Fruit fly (Drosophila melanogaster) whole organism, embryonic: ENCODE results near the gene Awh.

Experiments used
- Atf6 ChIP-seq: fragments of 200-800 bp; sonication (Bioruptor generic); IDR thresholded peaks from 2 replicates; pipeline ENCODE4 v1.3.6; 2022; ENCODE audit warnings: missing biosample characterization, missing genetic modification characterization
- B-H1 ChIP-seq: fragments of 200-800 bp; sonication (Bioruptor generic); IDR thresholded peaks from 3 replicates; pipeline ENCODE4 v1.3.6; 2022; ENCODE audit warnings: missing biosample characterization, missing genetic modification characterization
- BtbVII ChIP-seq: fragments of 200-800 bp; sonication (Bioruptor generic); optimal IDR thresholded peaks from 3 replicates; lab custom pipeline; 2017; ENCODE audit warnings: missing biosample characterization, mild to moderate bottlenecking, missing genetic modification characterization
- CG10431 ChIP-seq: fragments of 200-800 bp; sonication (Bioruptor generic); optimal IDR thresholded peaks from 3 replicates; lab custom pipeline; 2018; ENCODE audit warnings: missing biosample characterization, mild to moderate bottlenecking, missing genetic modification characterization
- CG10462 ChIP-seq: fragments of 200-800 bp; sonication (Bioruptor generic); optimal IDR thresholded peaks from 2 replicates; lab custom pipeline; 2016; ENCODE audit warnings: missing biosample characterization, missing genetic modification characterization
- CG11696 ChIP-seq: fragments of 200-800 bp; sonication (Bioruptor generic); IDR thresholded peaks from 2 replicates; pipeline ENCODE4 v1.3.6; 2022; ENCODE audit warnings: missing biosample characterization, missing genetic modification characterization
- CG12071 ChIP-seq: fragments of 200-800 bp; sonication (Bioruptor generic); optimal IDR thresholded peaks from 3 replicates; lab custom pipeline; 2018; ENCODE audit warnings: missing biosample characterization, mild to moderate bottlenecking, missing genetic modification characterization
- CG12659 ChIP-seq: fragments of 200-800 bp; sonication (Bioruptor generic); optimal IDR thresholded peaks from 3 replicates; lab custom pipeline; 2017; ENCODE audit warnings: mild to moderate bottlenecking, missing biosample characterization, missing genetic modification reagents, missing genetic modification characterization
- CG13894 ChIP-seq: fragments of 200-800 bp; sonication (Bioruptor generic); optimal IDR thresholded peaks from 3 replicates; lab custom pipeline; 2018; ENCODE audit warnings: missing biosample characterization, mild to moderate bottlenecking, missing genetic modification characterization, moderate library complexity
- CG14667 ChIP-seq: fragments of 200-800 bp; sonication (Bioruptor generic); IDR thresholded peaks from 2 replicates; pipeline ENCODE4 v1.3.6; 2022; ENCODE audit warnings: missing biosample characterization, missing genetic modification characterization
- CG15601 ChIP-seq: fragments of 200-800 bp; sonication (Bioruptor generic); optimal IDR thresholded peaks from 3 replicates; lab custom pipeline; 2019; ENCODE audit warnings: missing biosample characterization, mild to moderate bottlenecking, missing genetic modification characterization, moderate library complexity
- CG18599 ChIP-seq: fragments of 200-800 bp; sonication (Bioruptor generic); optimal IDR thresholded peaks from 3 replicates; lab custom pipeline; 2017; ENCODE audit warnings: missing biosample characterization, missing genetic modification characterization, mild to moderate bottlenecking, moderate library complexity, missing genetic modification reagents
- CG2199 ChIP-seq: fragments of 200-800 bp; sonication (Bioruptor generic); IDR thresholded peaks from 3 replicates; pipeline ENCODE4 v1.3.6; 2022; ENCODE audit warnings: missing biosample characterization, missing genetic modification characterization
- CG3726 ChIP-seq: fragments of 200-800 bp; sonication (Bioruptor generic); IDR thresholded peaks from 3 replicates; pipeline ENCODE4, ENCODE4 v1.3.6; 2022; ENCODE audit warnings: missing biosample characterization, missing genetic modification characterization
- CG4707 ChIP-seq: fragments of 200-800 bp; sonication (Bioruptor generic); optimal IDR thresholded peaks from 2 replicates; lab custom pipeline; 2018; ENCODE audit warnings: missing biosample characterization, mild to moderate bottlenecking, missing genetic modification characterization, moderate library complexity
- CG6175 ChIP-seq: fragments of 200-800 bp; sonication (Bioruptor generic); IDR thresholded peaks from 3 replicates; pipeline ENCODE4 v1.3.6; 2022; ENCODE audit warnings: missing biosample characterization, missing genetic modification characterization
- CG6854 ChIP-seq: fragments of 200-800 bp; sonication (Bioruptor generic); optimal IDR thresholded peaks from 3 replicates; lab custom pipeline; 2017; ENCODE audit warnings: missing biosample characterization, mild to moderate bottlenecking, missing genetic modification characterization
- CG7357 ChIP-seq: fragments of 200-800 bp; sonication (Bioruptor generic); IDR thresholded peaks from 3 replicates; pipeline ENCODE4 v1.3.6; 2022; ENCODE audit warnings: missing biosample characterization, missing genetic modification characterization
- CG7372 ChIP-seq: fragments of 200-800 bp; sonication (Bioruptor generic); IDR thresholded peaks from 2 replicates; pipeline ENCODE4 v1.3.6; 2022; ENCODE audit warnings: missing biosample characterization, missing genetic modification characterization
- CG7745 ChIP-seq: fragments of 200-800 bp; sonication (Bioruptor generic); optimal IDR thresholded peaks from 2 replicates; lab custom pipeline; 2018; ENCODE audit warnings: missing biosample characterization, mild to moderate bottlenecking, missing genetic modification characterization, moderate library complexity
- CG9817 ChIP-seq: fragments of 200-800 bp; sonication (Bioruptor generic); optimal IDR thresholded peaks from 2 replicates; lab custom pipeline; 2018; ENCODE audit warnings: missing biosample characterization, mild to moderate bottlenecking, missing genetic modification characterization, moderate library complexity
- CHES-1-like ChIP-seq: fragments of 200-800 bp; sonication (Bioruptor generic); optimal IDR thresholded peaks from 2 replicates; lab custom pipeline; 2016; ENCODE audit warnings: missing biosample characterization, missing genetic modification characterization
- Chrac-16 ChIP-seq: fragments of 200-800 bp; sonication (Bioruptor generic); optimal IDR thresholded peaks from 3 replicates; lab custom pipeline; 2016; ENCODE audit warnings: missing biosample characterization, missing genetic modification characterization
- D ChIP-seq, 2 experiments: fragments of 200-800 bp in 1 of 2; fragments of >200 bp in 1 of 2; sonication (Bioruptor generic) in 1 of 2; optimal IDR thresholded peaks; 2 replicates in 1 of 2; 3 replicates in 1 of 2; lab custom pipeline; 2017; ENCODE audit warnings: mild to moderate bottlenecking in 1 of 2, missing biosample characterization in 1 of 2, missing genetic modification characterization in 1 of 2, missing genetic modification reagents in 1 of 2
- Ets65A ChIP-seq: fragments of 200-800 bp; sonication (Bioruptor generic); peaks from one replicate; lab custom pipeline; 2016; ENCODE audit warnings: missing biosample characterization, missing genetic modification characterization
- Gsc ChIP-seq: fragments of 200-800 bp; sonication (Bioruptor generic); IDR thresholded peaks from 2 replicates; pipeline ENCODE4 v1.3.6; 2022; ENCODE audit warnings: missing biosample characterization, missing genetic modification characterization
- Gug ChIP-seq: fragments of 200-800 bp; sonication (Bioruptor generic); IDR thresholded peaks from 4 replicates; pipeline ENCODE4 v1.3.6; 2022; ENCODE audit warnings: missing biosample characterization, missing genetic modification characterization
- HHEX ChIP-seq: fragments of 200-800 bp; sonication (Bioruptor generic); optimal IDR thresholded peaks from 3 replicates; lab custom pipeline; 2017; ENCODE audit warnings: missing biosample characterization, mild to moderate bottlenecking, missing genetic modification characterization, missing genetic modification reagents
- Hey ChIP-seq: fragments of 200-800 bp; sonication (Bioruptor generic); optimal IDR thresholded peaks from 3 replicates; lab custom pipeline; 2018; ENCODE audit warnings: missing biosample characterization, mild to moderate bottlenecking, missing genetic modification characterization
- Lpt ChIP-seq: fragments of >200 bp; optimal IDR thresholded peaks from 2 replicates; lab custom pipeline; 2018; ENCODE audit warnings: missing biosample characterization, missing genetic modification characterization
- Mes4 ChIP-seq: fragments of 200-800 bp; sonication (Bioruptor generic); optimal IDR thresholded peaks from 2 replicates; lab custom pipeline; 2016; ENCODE audit warnings: missing biosample characterization, missing genetic modification characterization
- Optix ChIP-seq: fragments of 200-800 bp; sonication (Bioruptor generic); IDR thresholded peaks from 3 replicates; pipeline ENCODE4 v1.3.6; 2022; ENCODE audit warnings: missing biosample characterization, missing genetic modification characterization
- Scr ChIP-seq: fragments of 200-800 bp; sonication (Bioruptor generic); IDR thresholded peaks from 2 replicates; pipeline ENCODE4 v1.3.6; 2022; ENCODE audit warnings: missing biosample characterization, missing genetic modification characterization; ENCODE audit not compliant: partially characterized antibody
- Sry-δ ChIP-seq: fragments of 200-800 bp; sonication (Bioruptor generic); optimal IDR thresholded peaks from 2 replicates; lab custom pipeline; 2016; ENCODE audit warnings: missing biosample characterization, missing genetic modification characterization
- Stat92E ChIP-seq, 3 experiments: fragments of >200 bp in 2 of 3; fragments of 200-800 bp in 1 of 3; sonication (Bioruptor generic) in 1 of 3; optimal IDR thresholded peaks; 2 replicates each; lab custom pipeline; 2017 to 2019; ENCODE audit warnings: missing biosample characterization in 3 of 3, missing genetic modification characterization in 3 of 3, mild to moderate bottlenecking in 1 of 3, moderate library complexity in 1 of 3
- Usf ChIP-seq: fragments of 200-800 bp; sonication (Bioruptor generic); optimal IDR thresholded peaks from 2 replicates; lab custom pipeline; 2017; ENCODE audit warnings: missing genotype, missing biosample characterization, missing genetic modification characterization
- ab ChIP-seq: fragments of 200-800 bp; sonication (Bioruptor generic); optimal IDR thresholded peaks from 2 replicates; lab custom pipeline; 2016; ENCODE audit warnings: missing biosample characterization, missing genetic modification characterization
- ara ChIP-seq: fragments of 200-800 bp; sonication (Bioruptor generic); IDR thresholded peaks from 2 replicates; pipeline ENCODE4 v1.3.6; 2022; ENCODE audit warnings: missing biosample characterization, missing genetic modification characterization
- bbx ChIP-seq: fragments of 200-800 bp; sonication (Bioruptor generic); IDR thresholded peaks from 2 replicates; pipeline ENCODE4 v1.3.6; 2022; ENCODE audit warnings: missing biosample characterization, missing genetic modification characterization; ENCODE audit not compliant: partially characterized antibody
- cg ChIP-seq: fragments of 200-800 bp; sonication (Bioruptor generic); optimal IDR thresholded peaks from 3 replicates; lab custom pipeline; 2019; ENCODE audit warnings: missing biosample characterization, mild to moderate bottlenecking, missing genetic modification characterization, moderate library complexity
- chm ChIP-seq: fragments of 200-800 bp; sonication (Bioruptor generic); IDR thresholded peaks from 2 replicates; pipeline ENCODE4 v1.3.6; 2022; ENCODE audit warnings: missing biosample characterization, missing genetic modification characterization
- ewg ChIP-seq: fragments of 200-800 bp; sonication (Bioruptor generic); optimal IDR thresholded peaks from 3 replicates; lab custom pipeline; 2017; ENCODE audit warnings: mild to moderate bottlenecking, missing biosample characterization, missing genetic modification reagents, missing genetic modification characterization
- ftz-f1 ChIP-seq: fragments of 200-800 bp; sonication (Bioruptor generic); optimal IDR thresholded peaks from 2 replicates; lab custom pipeline; 2016; ENCODE audit warnings: missing biosample characterization, missing genetic modification characterization
- grau ChIP-seq: fragments of 200-800 bp; optimal IDR thresholded peaks from 3 replicates; lab custom pipeline; 2019; ENCODE audit warnings: missing biosample characterization, mild to moderate bottlenecking, missing genetic modification characterization, moderate library complexity
- gsb ChIP-seq: fragments of 200-800 bp; sonication (Bioruptor generic); IDR thresholded peaks from 2 replicates; pipeline ENCODE4 v1.3.6; 2022; ENCODE audit warnings: missing biosample characterization, missing genetic modification characterization
- otp ChIP-seq: fragments of 200-800 bp; sonication (Bioruptor generic); IDR thresholded peaks from 3 replicates; pipeline ENCODE4, ENCODE4 v1.3.6; 2022; ENCODE audit warnings: missing biosample characterization, missing genetic modification characterization
- pho ChIP-seq: fragments of 200-800 bp; sonication (Bioruptor generic); optimal IDR thresholded peaks from 2 replicates; lab custom pipeline; 2016; ENCODE audit warnings: missing biosample characterization, missing genetic modification characterization
- sim ChIP-seq: fragments of 200-800 bp; sonication (Bioruptor generic); IDR thresholded peaks from 2 replicates; pipeline ENCODE4 v1.3.6; 2022; ENCODE audit warnings: missing biosample characterization, missing genetic modification characterization
- sisA ChIP-seq: fragments of 200-800 bp; sonication (Bioruptor generic); IDR thresholded peaks from 2 replicates; pipeline ENCODE4 v1.3.6; 2022; ENCODE audit warnings: missing biosample characterization, missing genetic modification characterization
- slou ChIP-seq: fragments of 200-800 bp; sonication (Bioruptor generic); optimal IDR thresholded peaks from 3 replicates; lab custom pipeline; 2016; ENCODE audit warnings: missing biosample characterization, missing genetic modification characterization
- so ChIP-seq: fragments of 200-800 bp; sonication (Bioruptor generic); IDR thresholded peaks from 3 replicates; pipeline ENCODE4 v1.3.6; 2022; ENCODE audit warnings: missing biosample characterization, missing genetic modification characterization
- tin ChIP-seq: fragments of 200-800 bp; sonication (Bioruptor generic); optimal IDR thresholded peaks from 3 replicates; lab custom pipeline; 2016; ENCODE audit warnings: missing biosample characterization, missing genetic modification characterization

The Awh gene

dm6 chr3L:3873094-3873493, 27.1 kb downstream of the Awh start (continued):
- TF ChIP-seq CG4707 (GFP tag; lab: Kevin White, UChicago) (no peak), CG6175 (no peak), D (optimal IDR thresholded peaks at IDR 0.05; lab: Kevin White, UChicago) (no peak), D (GFP tag; optimal IDR thresholded peaks at IDR 0.05; lab: Kevin White, UChicago) (peak; percentile 29), ab (GFP tag; lab: Kevin White, UChicago) (no peak), Mes4 (GFP tag; lab: Kevin White, UChicago) (no peak), CG18599 (GFP tag; lab: Kevin White, UChicago) (no peak), Optix (GFP tag; lab: Robert Waterston, UW) (no peak), tin (GFP tag; lab: Kevin White, UChicago) (no peak), Ets65A (GFP tag; lab: Kevin White, UChicago) (no peak), ara (GFP tag; lab: Robert Waterston, UW) (no peak; the same call in 1 of the 2 replicates), CG6854 (GFP tag; lab: Kevin White, UChicago) (no peak), CG10462 (GFP tag; lab: Kevin White, UChicago) (no peak), CG11696 (GFP tag; lab: Robert Waterston, UW) (no peak), CG9817 (no peak), BtbVII (GFP tag; lab: Kevin White, UChicago) (no peak), gsb (GFP tag; lab: Robert Waterston, UW) (no peak), CG13894 (tag; lab: Kevin White, UChicago) (no peak), sisA (GFP tag; lab: Robert Waterston, UW) (no peak), CG14667 (GFP tag; lab: Robert Waterston, UW) (no peak), cg (GFP tag; lab: Kevin White, UChicago) (no peak), Sry-δ (GFP tag; lab: Kevin White, UChicago) (no peak), sim (GFP tag; lab: Robert Waterston, UW) (no peak), so (no peak), Lpt (GFP tag; lab: Kevin White, UChicago) (no peak), ewg (peak; percentile 35), slou (GFP tag; lab: Kevin White, UChicago) (no peak), Usf (GFP tag; lab: Kevin White, UChicago) (no peak), CG15601 (peak; percentile 79), CG3726 (no peak), Chrac-16 (GFP tag; lab: Kevin White, UChicago) (no peak), CG12071 (GFP tag; lab: Kevin White, UChicago) (no peak), Hey (tag; lab: Kevin White, UChicago) (no peak), CG7745 (tag; lab: Kevin White, UChicago) (no peak), CG10431 (GFP tag; lab: Kevin White, UChicago) (no peak), pho (GFP tag; lab: Kevin White, UChicago) (no peak), Scr (GFP tag; lab: Robert Waterston, UW) (no peak), Stat92E (GFP tag; optimal IDR thresholded peaks at IDR 0.05; lab: Kevin White, UChicago) (peak in 1 of 3 experiments; percentile 44), otp (GFP tag; lab: Robert Waterston, UW) (no peak), HHEX (GFP tag; lab: Kevin White, UChicago) (no peak), CHES-1-like (GFP tag; lab: Kevin White, UChicago) (no peak), ftz-f1 (GFP tag; lab: Kevin White, UChicago) (no peak), CG7372 (GFP tag; lab: Robert Waterston, UW) (no peak), B-H1 (GFP tag; lab: Robert Waterston, UW) (no peak), CG2199 (GFP tag; lab: Robert Waterston, UW) (no peak), Gsc (GFP tag; lab: Robert Waterston, UW) (no peak), grau (tag; lab: Kevin White, UChicago) (peak; percentile 59), Gug (GFP tag; lab: Robert Waterston, UW) (no peak), CG7357 (GFP tag; lab: Robert Waterston, UW) (no peak), bbx (GFP tag; lab: Robert Waterston, UW) (no peak), chm (GFP tag; lab: Robert Waterston, UW) (no peak), CG12659 (GFP tag; lab: Kevin White, UChicago) (peak; percentile 2), Atf6 (GFP tag; lab: Robert Waterston, UW) (no peak)
